Fruit fly (Drosophila melanogaster) whole organism, prepupa: ENCODE measurements around the gene RhoU.

Experiments
- Blimp-1 ChIP-seq: fragments of 200-800 bp; sonication (Bioruptor generic); optimal IDR thresholded peaks from 3 replicates; lab custom pipeline; 2017; ENCODE audit warnings: missing biosample characterization, missing genetic modification characterization, mild to moderate bottlenecking, moderate library complexity, missing genetic modification reagents
- CG10631 ChIP-seq: fragments of 200-800 bp; sonication (Bioruptor generic); optimal IDR thresholded peaks from 2 replicates; lab custom pipeline; 2016; ENCODE audit warnings: missing biosample characterization, missing genetic modification characterization
- CG11762 ChIP-seq: fragments of 200-800 bp; sonication (Bioruptor generic); optimal IDR thresholded peaks from 3 replicates; lab custom pipeline; 2016; ENCODE audit warnings: missing biosample characterization, missing genetic modification characterization; ENCODE audit not compliant: insufficient read depth
- CG11902 ChIP-seq: fragments of 200-800 bp; sonication (Bioruptor generic); optimal IDR thresholded peaks from 3 replicates; lab custom pipeline; 2016; ENCODE audit warnings: missing biosample characterization, missing genetic modification characterization
- CG15336 ChIP-seq: fragments of 200-800 bp; sonication (Bioruptor generic); IDR thresholded peaks from 2 replicates; pipeline ENCODE4 v1.3.6; 2022; ENCODE audit warnings: missing biosample characterization, missing genetic modification characterization
- CG1621 ChIP-seq: fragments of 200-800 bp; sonication (Bioruptor generic); optimal IDR thresholded peaks from 3 replicates; lab custom pipeline; 2018; ENCODE audit warnings: missing biosample characterization, mild to moderate bottlenecking, missing genetic modification characterization
- CG16779 ChIP-seq: fragments of 200-800 bp; sonication (Bioruptor generic); optimal IDR thresholded peaks from 3 replicates; lab custom pipeline; 2017; ENCODE audit warnings: missing biosample characterization, mild to moderate bottlenecking, missing genetic modification characterization
- CG3032 ChIP-seq: fragments of 200-800 bp; optimal IDR thresholded peaks from 2 replicates; lab custom pipeline; 2019; ENCODE audit warnings: missing biosample characterization, mild to moderate bottlenecking, missing genetic modification characterization, moderate library complexity
- CG31627 ChIP-seq: fragments of 200-800 bp; sonication (Bioruptor generic); optimal IDR thresholded peaks from 3 replicates; lab custom pipeline; 2016; ENCODE audit warnings: missing biosample characterization, missing genetic modification characterization
- CG32006 ChIP-seq: fragments of 200-800 bp; sonication (Bioruptor generic); optimal IDR thresholded peaks from 3 replicates; lab custom pipeline; 2017; ENCODE audit warnings: missing biosample characterization, mild to moderate bottlenecking, missing genetic modification characterization
- CG3919 ChIP-seq: fragments of 200-800 bp; sonication (Bioruptor generic); optimal IDR thresholded peaks from 3 replicates; lab custom pipeline; 2016; ENCODE audit warnings: missing biosample characterization, missing genetic modification characterization
- CG4318 ChIP-seq: fragments of 200-800 bp; sonication (Bioruptor generic); optimal IDR thresholded peaks from 3 replicates; lab custom pipeline; 2017; ENCODE audit warnings: missing biosample characterization, mild to moderate bottlenecking, missing genetic modification characterization
- CG6163 ChIP-seq: fragments of 200-800 bp; sonication (Bioruptor generic); IDR thresholded peaks from 3 replicates; pipeline ENCODE4 v1.3.6; 2022; ENCODE audit warnings: missing biosample characterization, missing genetic modification characterization
- CG6276 ChIP-seq: fragments of 200-800 bp; sonication (Bioruptor generic); optimal IDR thresholded peaks from 2 replicates; lab custom pipeline; 2017; ENCODE audit warnings: missing biosample characterization, mild to moderate bottlenecking, missing genetic modification characterization
- CG6792 ChIP-seq: fragments of 200-800 bp; sonication (Bioruptor generic); optimal IDR thresholded peaks from 3 replicates; lab custom pipeline; 2016; ENCODE audit warnings: missing biosample characterization, missing genetic modification characterization
- CG6808 ChIP-seq: fragments of 200-800 bp; sonication (Bioruptor generic); optimal IDR thresholded peaks from 3 replicates; lab custom pipeline; 2017; ENCODE audit warnings: missing biosample characterization, missing genetic modification characterization, mild to moderate bottlenecking, moderate library complexity, missing genetic modification reagents
- CG7368 ChIP-seq: fragments of 200-800 bp; sonication (Bioruptor generic); optimal IDR thresholded peaks from 3 replicates; lab custom pipeline; 2016; ENCODE audit warnings: missing biosample characterization, missing genetic modification characterization
- CG8119 ChIP-seq: fragments of 200-800 bp; sonication (Bioruptor generic); IDR thresholded peaks from 3 replicates; pipeline ENCODE4 v1.3.6; 2022; ENCODE audit warnings: missing biosample characterization, missing genetic modification characterization
- CG8319 ChIP-seq: fragments of 200-800 bp; sonication (Bioruptor generic); optimal IDR thresholded peaks from 3 replicates; lab custom pipeline; 2016; ENCODE audit warnings: missing biosample characterization, missing genetic modification characterization
- CG8632 ChIP-seq: fragments of 200-800 bp; sonication (Bioruptor generic); optimal IDR thresholded peaks from 3 replicates; lab custom pipeline; 2016; ENCODE audit warnings: missing biosample characterization, missing genetic modification characterization
- CG9139 ChIP-seq: fragments of 200-800 bp; sonication (Bioruptor generic); optimal IDR thresholded peaks from 3 replicates; lab custom pipeline; 2017; ENCODE audit warnings: missing biosample characterization, mild to moderate bottlenecking, missing genetic modification characterization
- Eip75B ChIP-seq: fragments of 200-800 bp; sonication (Bioruptor generic); optimal IDR thresholded peaks from 3 replicates; lab custom pipeline; 2016; ENCODE audit warnings: missing biosample characterization, missing genetic modification characterization
- Eip78C ChIP-seq: fragments of 200-800 bp; sonication (Bioruptor generic); peaks from one replicate; lab custom pipeline; 2016; ENCODE audit warnings: missing biosample characterization, missing genetic modification characterization
- Eip93F ChIP-seq: fragments of 200-800 bp; sonication (Bioruptor generic); optimal IDR thresholded peaks from 2 replicates; lab custom pipeline; 2016; ENCODE audit warnings: missing biosample characterization, mild to moderate bottlenecking, missing genetic modification characterization
- Ets21C ChIP-seq: fragments of 200-800 bp; sonication (Bioruptor generic); optimal IDR thresholded peaks from 3 replicates; lab custom pipeline; 2016; ENCODE audit warnings: missing biosample characterization, missing genetic modification characterization
- Gug ChIP-seq: fragments of 200-800 bp; sonication (Bioruptor generic); IDR thresholded peaks from 2 replicates; pipeline ENCODE4 v1.3.6; 2022; ENCODE audit warnings: missing biosample characterization, missing genetic modification characterization
- Hr38 ChIP-seq: sonication (Bioruptor generic); optimal IDR thresholded peaks from 2 replicates; lab custom pipeline; 2016; ENCODE audit warnings: missing biosample characterization, missing genetic modification characterization
- Hr39 ChIP-seq: fragments of 200-800 bp; sonication (Bioruptor generic); optimal IDR thresholded peaks from 2 replicates; lab custom pipeline; 2016; ENCODE audit warnings: missing biosample characterization, missing genetic modification characterization
- Hr4 ChIP-seq: fragments of 200-800 bp; sonication (Bioruptor generic); optimal IDR thresholded peaks from 3 replicates; lab custom pipeline; 2016; ENCODE audit warnings: missing biosample characterization, missing genetic modification characterization
- Met ChIP-seq: fragments of 200-800 bp; sonication (Bioruptor generic); optimal IDR thresholded peaks from 3 replicates; lab custom pipeline; 2016; ENCODE audit warnings: missing biosample characterization, missing genetic modification characterization
- Smox ChIP-seq: fragments of 200-800 bp; sonication (Bioruptor generic); optimal IDR thresholded peaks from 3 replicates; lab custom pipeline; 2016; ENCODE audit warnings: missing biosample characterization, missing genetic modification characterization
- Sox102F ChIP-seq: fragments of 200-800 bp; sonication (Bioruptor generic); optimal IDR thresholded peaks from 2 replicates; lab custom pipeline; 2016; ENCODE audit warnings: missing biosample characterization, mild to moderate bottlenecking, missing genetic modification characterization
- Sox14 ChIP-seq: fragments of 200-800 bp; sonication (Bioruptor generic); optimal IDR thresholded peaks from 3 replicates; lab custom pipeline; 2016; ENCODE audit warnings: missing biosample characterization, missing genetic modification characterization
- Sox15 ChIP-seq: fragments of 200-800 bp; sonication (Bioruptor generic); optimal IDR thresholded peaks from 3 replicates; lab custom pipeline; 2016; ENCODE audit warnings: missing biosample characterization, missing genetic modification characterization
- achi ChIP-seq: fragments of 200-800 bp; sonication (Bioruptor generic); optimal IDR thresholded peaks from 3 replicates; lab custom pipeline; 2016; ENCODE audit warnings: missing biosample characterization, missing genetic modification characterization
- acj6 ChIP-seq: fragments of 200-800 bp; sonication (Bioruptor generic); optimal IDR thresholded peaks from 3 replicates; lab custom pipeline; 2016; ENCODE audit warnings: missing biosample characterization, missing genetic modification characterization
- cyc ChIP-seq: fragments of 200-800 bp; sonication (Bioruptor generic); optimal IDR thresholded peaks from 3 replicates; lab custom pipeline; 2016; ENCODE audit warnings: missing biosample characterization, missing genetic modification characterization
- dac ChIP-seq: fragments of 200-800 bp; sonication (Bioruptor generic); optimal IDR thresholded peaks from 2 replicates; lab custom pipeline; 2017; ENCODE audit warnings: missing biosample characterization, mild to moderate bottlenecking, missing genetic modification characterization
- dsx ChIP-seq: fragments of 200-800 bp; optimal IDR thresholded peaks from 3 replicates; lab custom pipeline; 2019; ENCODE audit warnings: missing biosample characterization, mild to moderate bottlenecking, missing genetic modification characterization, moderate library complexity; ENCODE audit not compliant: poor library complexity, severe bottlenecking
- eg ChIP-seq: fragments of 200-800 bp; sonication (Bioruptor generic); IDR thresholded peaks from 3 replicates; pipeline ENCODE4 v1.3.6; 2022; ENCODE audit warnings: missing biosample characterization, missing genetic modification characterization
- esn ChIP-seq: fragments of 200-800 bp; sonication (Bioruptor generic); optimal IDR thresholded peaks from 2 replicates; lab custom pipeline; 2016; ENCODE audit warnings: missing biosample characterization, mild to moderate bottlenecking, missing genetic modification characterization, moderate library complexity
- fd59A ChIP-seq: fragments of 200-800 bp; sonication (Bioruptor generic); optimal IDR thresholded peaks from 2 replicates; lab custom pipeline; 2017; ENCODE audit warnings: missing biosample characterization, mild to moderate bottlenecking, missing genetic modification characterization, missing genetic modification reagents
- fd85E ChIP-seq: fragments of 200-800 bp; sonication (Bioruptor generic); optimal IDR thresholded peaks from 3 replicates; lab custom pipeline; 2016; ENCODE audit warnings: missing biosample characterization, missing genetic modification characterization
- fkh ChIP-seq: fragments of 200-800 bp; sonication (Bioruptor generic); optimal IDR thresholded peaks from 3 replicates; lab custom pipeline; 2017; ENCODE audit warnings: missing biosample characterization, mild to moderate bottlenecking, missing genetic modification characterization, moderate library complexity
- lz ChIP-seq: fragments of 200-800 bp; sonication (Bioruptor generic); optimal IDR thresholded peaks from 3 replicates; lab custom pipeline; 2016; ENCODE audit warnings: missing biosample characterization, missing genetic modification characterization
- pdm3 ChIP-seq: fragments of 200-800 bp; sonication (Bioruptor generic); optimal IDR thresholded peaks from 3 replicates; lab custom pipeline; 2016; ENCODE audit warnings: missing biosample characterization, missing genetic modification characterization
- salr ChIP-seq, 2 experiments: fragments of 200-800 bp; sonication (Bioruptor generic); optimal IDR thresholded peaks; 3 replicates each; lab custom pipeline; 2016 to 2018; ENCODE audit warnings: missing biosample characterization in 2 of 2, missing genetic modification characterization in 2 of 2, mild to moderate bottlenecking in 1 of 2
- spab ChIP-seq: fragments of 200-800 bp; sonication (Bioruptor generic); optimal IDR thresholded peaks from 2 replicates; lab custom pipeline; 2017; ENCODE audit warnings: missing biosample characterization, mild to moderate bottlenecking, missing genetic modification characterization, missing genetic modification reagents
- ss ChIP-seq, 2 experiments: fragments of 200-800 bp; sonication (Bioruptor generic); optimal IDR thresholded peaks; 2 replicates in 1 of 2; 3 replicates in 1 of 2; lab custom pipeline; 2017 to 2018; ENCODE audit warnings: mild to moderate bottlenecking in 2 of 2, missing biosample characterization in 2 of 2, missing genetic modification characterization in 2 of 2, moderate library complexity in 1 of 2
- svp ChIP-seq: fragments of 200-800 bp; sonication (Bioruptor generic); peaks from one replicate; lab custom pipeline; 2016; ENCODE audit warnings: missing biosample characterization, missing genetic modification characterization
- topi ChIP-seq: fragments of 200-800 bp; sonication (Bioruptor generic); optimal IDR thresholded peaks from 3 replicates; lab custom pipeline; 2016; ENCODE audit warnings: missing biosample characterization, missing genetic modification characterization
- vri ChIP-seq: fragments of 200-800 bp; sonication (Bioruptor generic); optimal IDR thresholded peaks from 3 replicates; lab custom pipeline; 2016; ENCODE audit warnings: missing biosample characterization, mild to moderate bottlenecking, missing genetic modification characterization

Gene RhoU

dm6 chrX:10104477-10104876 is 18.1 kb downstream of the RhoU start:
- TF ChIP-seq topi (GFP tag; lab: Kevin White, UChicago): peak; percentile 82
- peak; percentile 2 for TF ChIP-seq Blimp-1 (GFP tag; lab: Kevin White, UChicago)
- peak; percentile 66 for TF ChIP-seq CG6792 (GFP tag; lab: Kevin White, UChicago)
- TF ChIP-seq salr (GFP tag; optimal IDR thresholded peaks at IDR 0.05; lab: Kevin White, UChicago): no peak
- TF ChIP-seq CG4318 (GFP tag; lab: Kevin White, UChicago): peak; percentile 26
- no peak for TF ChIP-seq CG8119 (GFP tag; lab: Robert Waterston, UW)
- TF ChIP-seq dac: no peak
- TF ChIP-seq CG6808 (GFP tag; lab: Kevin White, UChicago): peak; percentile 24
- peak; percentile 76 for TF ChIP-seq Hr39
- peak; percentile 64 for TF ChIP-seq acj6
- peak; percentile 61 for TF ChIP-seq CG32006 (GFP tag; lab: Kevin White, UChicago)
- TF ChIP-seq svp (GFP tag; lab: Kevin White, UChicago): peak; percentile 85
- TF ChIP-seq Eip75B (GFP tag; lab: Kevin White, UChicago): peak; percentile 52
- peak; percentile 49 for TF ChIP-seq achi (GFP tag; lab: Kevin White, UChicago)
- TF ChIP-seq esn (GFP tag; lab: Kevin White, UChicago): peak; percentile 78
- peak; percentile 72 for TF ChIP-seq pdm3 (GFP tag; lab: Kevin White, UChicago)
- TF ChIP-seq CG6276: peak; percentile 48
- peak; percentile 52 for TF ChIP-seq CG8319 (GFP tag; lab: Kevin White, UChicago)
- peak; percentile 57 for TF ChIP-seq Ets21C (GFP tag; lab: Kevin White, UChicago)
- TF ChIP-seq CG11762 (GFP tag; lab: Kevin White, UChicago): peak; percentile 39
- TF ChIP-seq fd59A: peak; percentile 28
- no peak for TF ChIP-seq CG16779 (tag; lab: Kevin White, UChicago)
- peak; percentile 68 for TF ChIP-seq CG3919 (GFP tag; lab: Kevin White, UChicago)
- peak; percentile 51 for TF ChIP-seq Gug (GFP tag; lab: Robert Waterston, UW)
- TF ChIP-seq CG7368 (GFP tag; lab: Kevin White, UChicago): peak; percentile 60
- peak; percentile 23 for TF ChIP-seq CG1621 (tag; lab: Kevin White, UChicago)
- TF ChIP-seq cyc (GFP tag; lab: Kevin White, UChicago): peak; percentile 72
- peak; percentile 50 for TF ChIP-seq CG3032
- peak; percentile 48 for TF ChIP-seq CG11902 (GFP tag; lab: Kevin White, UChicago)
- peak; percentile 71 for TF ChIP-seq CG8632 (GFP tag; lab: Kevin White, UChicago)
- TF ChIP-seq CG31627 (GFP tag; lab: Kevin White, UChicago): peak; percentile 72
- TF ChIP-seq CG9139: no peak
- peak; percentile 43 for TF ChIP-seq CG10631 (GFP tag; lab: Kevin White, UChicago)
- peak; percentile 52 for TF ChIP-seq Sox14 (GFP tag; lab: Kevin White, UChicago)
- TF ChIP-seq Eip93F (GFP tag; lab: Kevin White, UChicago): no peak
- peak; percentile 39 for TF ChIP-seq dsx (GFP tag; lab: Kevin White, UChicago)
- TF ChIP-seq Sox15 (GFP tag; lab: Kevin White, UChicago): peak; percentile 45
- TF ChIP-seq CG6163 (GFP tag; lab: Robert Waterston, UW): peak; percentile 76; the same call in 2 of the 3 replicates
- TF ChIP-seq CG15336 (GFP tag; lab: Robert Waterston, UW): peak; percentile 64
- no peak for TF ChIP-seq Hr38 (GFP tag; lab: Kevin White, UChicago)
- peak; percentile 17 for TF ChIP-seq spab (GFP tag; lab: Kevin White, UChicago)
- peak; percentile 63 for TF ChIP-seq Hr4 (GFP tag; lab: Kevin White, UChicago)
- peak in 1 of 2 experiments; percentile 2 for TF ChIP-seq ss (GFP tag; optimal IDR thresholded peaks at IDR 0.05; lab: Kevin White, UChicago)
- TF ChIP-seq Eip78C (GFP tag; lab: Kevin White, UChicago): peak; percentile 87
- TF ChIP-seq fkh (GFP tag; lab: Kevin White, UChicago): no peak
- TF ChIP-seq Smox (GFP tag; lab: Kevin White, UChicago): peak; percentile 72
- no peak for TF ChIP-seq fd85E (GFP tag; lab: Kevin White, UChicago)
- TF ChIP-seq Sox102F: peak; percentile 70
- peak; percentile 66 for TF ChIP-seq lz (GFP tag; lab: Kevin White, UChicago)
- peak; percentile 37 for TF ChIP-seq vri (GFP tag; lab: Kevin White, UChicago)
- TF ChIP-seq Met: peak; percentile 83
- peak; percentile 75 for TF ChIP-seq eg (GFP tag; lab: Robert Waterston, UW)
